Worm (Caenorhabditis elegans): Measurements from ENCODE around the gene pnn-1.

ce11 chrV:13009271-13009670 is 38.4 kb downstream of the pnn-1 start:
- TF ChIP-seq atf-7 (tag; optimal IDR thresholded peaks at IDR 0.05) (no peak), rcor-1 (GFP tag; IDR thresholded peaks at IDR 0.05) (no peak), let-607 (tag; optimal IDR thresholded peaks at IDR 0.05) (no peak), hlh-12 (tag; optimal IDR thresholded peaks at IDR 0.05) (no peak), B0035.1 (tag; optimal IDR thresholded peaks at IDR 0.05) (no peak), ama-1 (optimal IDR thresholded peaks at IDR 0.05) (no peak), ama-1 (GFP tag; optimal IDR thresholded peaks at IDR 0.05) (no peak), hmg-1.2 (GFP tag; IDR thresholded peaks at IDR 0.05) (no peak)
